Fruit fly (Drosophila melanogaster) whole organism, prepupa: ENCODE measurements around the gene CrebA.
A peak's percentile ranks its signal among the peaks of the same experiment; 100 is the strongest.

Source experiments
- CG10669 ChIP-seq: fragments of 200-800 bp; sonication (Bioruptor generic); optimal IDR thresholded peaks from 3 replicates; lab custom pipeline; 2018; ENCODE audit warnings: missing biosample characterization, mild to moderate bottlenecking, missing genetic modification characterization, moderate library complexity
- CG11294 ChIP-seq: fragments of 200-800 bp; sonication (Bioruptor generic); IDR thresholded peaks from 2 replicates; pipeline ENCODE4 v1.3.6; 2022; ENCODE audit warnings: missing biosample characterization, missing genetic modification characterization
- CG11762 ChIP-seq: fragments of 200-800 bp; sonication (Bioruptor generic); optimal IDR thresholded peaks from 3 replicates; lab custom pipeline; 2016; ENCODE audit warnings: missing biosample characterization, missing genetic modification characterization; ENCODE audit not compliant: insufficient read depth
- CG1621 ChIP-seq: fragments of 200-800 bp; sonication (Bioruptor generic); optimal IDR thresholded peaks from 3 replicates; lab custom pipeline; 2018; ENCODE audit warnings: missing biosample characterization, mild to moderate bottlenecking, missing genetic modification characterization
- CG31627 ChIP-seq: fragments of 200-800 bp; sonication (Bioruptor generic); optimal IDR thresholded peaks from 3 replicates; lab custom pipeline; 2016; ENCODE audit warnings: missing biosample characterization, missing genetic modification characterization
- CG32006 ChIP-seq: fragments of 200-800 bp; sonication (Bioruptor generic); optimal IDR thresholded peaks from 3 replicates; lab custom pipeline; 2017; ENCODE audit warnings: missing biosample characterization, mild to moderate bottlenecking, missing genetic modification characterization
- CG3919 ChIP-seq: fragments of 200-800 bp; sonication (Bioruptor generic); optimal IDR thresholded peaks from 3 replicates; lab custom pipeline; 2016; ENCODE audit warnings: missing biosample characterization, missing genetic modification characterization
- CG6792 ChIP-seq: fragments of 200-800 bp; sonication (Bioruptor generic); optimal IDR thresholded peaks from 3 replicates; lab custom pipeline; 2016; ENCODE audit warnings: missing biosample characterization, missing genetic modification characterization
- CG6808 ChIP-seq: fragments of 200-800 bp; sonication (Bioruptor generic); optimal IDR thresholded peaks from 3 replicates; lab custom pipeline; 2017; ENCODE audit warnings: missing biosample characterization, missing genetic modification characterization, mild to moderate bottlenecking, moderate library complexity, missing genetic modification reagents
- CG7368 ChIP-seq: fragments of 200-800 bp; sonication (Bioruptor generic); optimal IDR thresholded peaks from 3 replicates; lab custom pipeline; 2016; ENCODE audit warnings: missing biosample characterization, missing genetic modification characterization
- CG9139 ChIP-seq: fragments of 200-800 bp; sonication (Bioruptor generic); optimal IDR thresholded peaks from 3 replicates; lab custom pipeline; 2017; ENCODE audit warnings: missing biosample characterization, mild to moderate bottlenecking, missing genetic modification characterization
- Eip78C ChIP-seq: fragments of 200-800 bp; sonication (Bioruptor generic); peaks from one replicate; lab custom pipeline; 2016; ENCODE audit warnings: missing biosample characterization, missing genetic modification characterization
- Hr38 ChIP-seq: sonication (Bioruptor generic); optimal IDR thresholded peaks from 2 replicates; lab custom pipeline; 2016; ENCODE audit warnings: missing biosample characterization, missing genetic modification characterization
- Hr4 ChIP-seq: fragments of 200-800 bp; sonication (Bioruptor generic); optimal IDR thresholded peaks from 3 replicates; lab custom pipeline; 2016; ENCODE audit warnings: missing biosample characterization, missing genetic modification characterization
- Lpt ChIP-seq: fragments of 200-800 bp; sonication (Bioruptor generic); optimal IDR thresholded peaks from 3 replicates; lab custom pipeline; 2016; ENCODE audit warnings: missing biosample characterization, missing genetic modification characterization
- OdsH ChIP-seq: fragments of 200-800 bp; sonication (Bioruptor generic); optimal IDR thresholded peaks from 3 replicates; lab custom pipeline; 2016; ENCODE audit warnings: missing biosample characterization, missing genetic modification characterization
- Smox ChIP-seq: fragments of 200-800 bp; sonication (Bioruptor generic); optimal IDR thresholded peaks from 3 replicates; lab custom pipeline; 2016; ENCODE audit warnings: missing biosample characterization, missing genetic modification characterization
- Sox102F ChIP-seq: fragments of 200-800 bp; sonication (Bioruptor generic); optimal IDR thresholded peaks from 2 replicates; lab custom pipeline; 2016; ENCODE audit warnings: missing biosample characterization, mild to moderate bottlenecking, missing genetic modification characterization
- Sox15 ChIP-seq: fragments of 200-800 bp; sonication (Bioruptor generic); optimal IDR thresholded peaks from 3 replicates; lab custom pipeline; 2016; ENCODE audit warnings: missing biosample characterization, missing genetic modification characterization
- dsx ChIP-seq: fragments of 200-800 bp; optimal IDR thresholded peaks from 3 replicates; lab custom pipeline; 2019; ENCODE audit warnings: missing biosample characterization, mild to moderate bottlenecking, missing genetic modification characterization, moderate library complexity; ENCODE audit not compliant: poor library complexity, severe bottlenecking
- eg ChIP-seq: fragments of 200-800 bp; sonication (Bioruptor generic); IDR thresholded peaks from 3 replicates; pipeline ENCODE4 v1.3.6; 2022; ENCODE audit warnings: missing biosample characterization, missing genetic modification characterization
- esn ChIP-seq: fragments of 200-800 bp; sonication (Bioruptor generic); optimal IDR thresholded peaks from 2 replicates; lab custom pipeline; 2016; ENCODE audit warnings: missing biosample characterization, mild to moderate bottlenecking, missing genetic modification characterization, moderate library complexity
- fd85E ChIP-seq: fragments of 200-800 bp; sonication (Bioruptor generic); optimal IDR thresholded peaks from 3 replicates; lab custom pipeline; 2016; ENCODE audit warnings: missing biosample characterization, missing genetic modification characterization
- fkh ChIP-seq: fragments of 200-800 bp; sonication (Bioruptor generic); optimal IDR thresholded peaks from 3 replicates; lab custom pipeline; 2017; ENCODE audit warnings: missing biosample characterization, mild to moderate bottlenecking, missing genetic modification characterization, moderate library complexity
- lz ChIP-seq: fragments of 200-800 bp; sonication (Bioruptor generic); optimal IDR thresholded peaks from 3 replicates; lab custom pipeline; 2016; ENCODE audit warnings: missing biosample characterization, missing genetic modification characterization
- net ChIP-seq: fragments of 200-800 bp; sonication (Bioruptor generic); optimal IDR thresholded peaks from 3 replicates; lab custom pipeline; 2016; ENCODE audit warnings: missing biosample characterization, missing genetic modification characterization
- pdm3 ChIP-seq: fragments of 200-800 bp; sonication (Bioruptor generic); optimal IDR thresholded peaks from 3 replicates; lab custom pipeline; 2016; ENCODE audit warnings: missing biosample characterization, missing genetic modification characterization
- salr ChIP-seq, 2 experiments: fragments of 200-800 bp; sonication (Bioruptor generic); optimal IDR thresholded peaks; 3 replicates each; lab custom pipeline; 2016 to 2018; ENCODE audit warnings: missing biosample characterization in 2 of 2, missing genetic modification characterization in 2 of 2, mild to moderate bottlenecking in 1 of 2
- ss ChIP-seq, 2 experiments: fragments of 200-800 bp; sonication (Bioruptor generic); optimal IDR thresholded peaks; 2 replicates in 1 of 2; 3 replicates in 1 of 2; lab custom pipeline; 2017 to 2018; ENCODE audit warnings: mild to moderate bottlenecking in 2 of 2, missing biosample characterization in 2 of 2, missing genetic modification characterization in 2 of 2, moderate library complexity in 1 of 2
- svp ChIP-seq: fragments of 200-800 bp; sonication (Bioruptor generic); peaks from one replicate; lab custom pipeline; 2016; ENCODE audit warnings: missing biosample characterization, missing genetic modification characterization
- vri ChIP-seq: fragments of 200-800 bp; sonication (Bioruptor generic); optimal IDR thresholded peaks from 3 replicates; lab custom pipeline; 2016; ENCODE audit warnings: missing biosample characterization, mild to moderate bottlenecking, missing genetic modification characterization

The CrebA gene

DNA sequence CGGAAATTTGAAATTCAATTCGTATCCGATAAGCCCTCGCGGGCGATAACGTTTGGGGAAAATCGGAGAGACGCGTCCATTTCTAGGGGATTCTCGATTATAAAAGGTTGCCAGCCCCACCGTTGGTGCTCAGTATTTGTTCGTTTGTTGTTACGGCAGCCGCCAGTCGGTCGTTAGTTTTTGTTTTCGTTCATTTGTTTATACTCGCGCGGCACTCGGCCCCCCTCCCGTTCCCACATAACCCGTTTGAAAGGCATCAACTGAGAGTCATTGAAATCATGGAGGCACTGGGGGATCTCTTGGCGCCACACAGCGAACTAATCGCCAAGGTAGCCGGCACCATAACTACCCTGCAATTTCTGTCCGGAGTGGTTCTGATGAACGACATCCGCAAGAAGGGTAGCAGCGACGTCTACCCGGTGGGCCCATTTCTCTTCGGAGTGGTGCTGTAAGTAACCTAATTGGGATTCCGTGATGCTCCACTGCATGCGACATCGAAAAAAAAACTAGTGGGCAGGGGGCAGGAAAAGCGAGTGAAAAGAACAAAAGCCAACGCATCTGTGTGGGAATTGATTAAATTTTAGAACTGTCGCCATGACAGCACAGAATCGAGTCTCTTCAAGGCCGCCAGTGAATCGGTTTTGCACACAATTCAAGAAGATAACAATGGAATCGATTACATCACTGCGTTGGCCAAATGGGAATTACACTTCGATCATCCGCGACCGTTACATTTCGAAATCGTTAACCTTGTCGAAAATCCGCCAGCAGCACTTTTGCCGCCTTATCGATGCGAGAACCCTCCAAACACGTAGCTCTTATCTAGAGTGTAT, 34.2 kb upstream of the CrebA start, which contains the start of gene CG7272 (continued):
- TF ChIP-seq CG7368 (GFP tag; lab: Kevin White, UChicago), result no peak
- no peak for TF ChIP-seq svp (GFP tag; lab: Kevin White, UChicago)
- TF ChIP-seq CG6808, result no peak
- peak; percentile 85 for TF ChIP-seq fkh (GFP tag; lab: Kevin White, UChicago)
- no peak for TF ChIP-seq CG1621 (tag; lab: Kevin White, UChicago)
- no peak for TF ChIP-seq Smox (GFP tag; lab: Kevin White, UChicago)
- TF ChIP-seq ss (GFP tag; optimal IDR thresholded peaks at IDR 0.05; lab: Kevin White, UChicago), result no peak
- no peak for TF ChIP-seq Sox102F (GFP tag; lab: Kevin White, UChicago)
- no peak for TF ChIP-seq net

DNA sequence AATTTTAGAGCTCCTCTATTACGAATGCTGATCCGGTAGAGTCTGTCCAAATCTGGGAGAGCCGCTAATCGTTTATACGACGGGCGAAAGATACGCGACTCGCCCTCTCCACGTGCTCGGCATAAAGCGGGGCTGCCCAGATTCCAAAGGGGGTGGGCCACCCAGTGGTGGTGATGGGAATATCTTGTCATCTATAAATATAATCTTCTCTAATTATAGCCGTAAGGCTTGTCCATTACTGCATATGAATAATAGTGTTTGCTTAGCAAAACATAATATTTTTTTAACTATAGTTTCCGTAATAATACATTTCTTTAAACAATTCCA, 33.6 kb upstream of the CrebA start:
- TF ChIP-seq lz, result no peak
- TF ChIP-seq dsx (GFP tag; lab: Kevin White, UChicago), result no peak
- TF ChIP-seq eg, result 0 out of 3 replicates have a peak, but pooled peaks have one; percentile 12
- peak; percentile 47 for TF ChIP-seq Eip78C (GFP tag; lab: Kevin White, UChicago)
- TF ChIP-seq, all 60 proteins: peak for 2

DNA sequence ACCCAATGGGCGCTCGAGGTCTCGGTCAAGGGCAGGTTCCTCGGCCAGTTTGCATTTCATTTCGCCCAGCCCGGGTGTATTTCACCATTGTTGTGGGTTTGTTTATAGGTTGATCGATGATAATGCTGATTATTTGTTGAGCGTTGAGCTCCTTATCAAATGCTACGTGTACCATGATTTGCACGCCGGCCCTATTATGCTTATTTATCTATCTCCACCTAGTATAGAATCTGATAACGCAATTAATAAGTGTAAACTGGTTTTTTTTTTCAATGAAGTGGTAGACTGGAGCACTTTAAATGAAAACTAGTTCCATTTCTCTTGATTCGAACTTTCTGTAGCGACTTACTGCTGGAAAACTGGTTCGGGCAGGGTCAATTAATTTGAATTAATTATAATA, 32.9 kb upstream of the CrebA start:
- no peak for TF ChIP-seq pdm3 (GFP tag; lab: Kevin White, UChicago)
- no peak for TF ChIP-seq Lpt (GFP tag; lab: Kevin White, UChicago)
- peak; percentile 1 for TF ChIP-seq vri (GFP tag; lab: Kevin White, UChicago)
- no peak for TF ChIP-seq Hr4 (GFP tag; lab: Kevin White, UChicago)

DNA sequence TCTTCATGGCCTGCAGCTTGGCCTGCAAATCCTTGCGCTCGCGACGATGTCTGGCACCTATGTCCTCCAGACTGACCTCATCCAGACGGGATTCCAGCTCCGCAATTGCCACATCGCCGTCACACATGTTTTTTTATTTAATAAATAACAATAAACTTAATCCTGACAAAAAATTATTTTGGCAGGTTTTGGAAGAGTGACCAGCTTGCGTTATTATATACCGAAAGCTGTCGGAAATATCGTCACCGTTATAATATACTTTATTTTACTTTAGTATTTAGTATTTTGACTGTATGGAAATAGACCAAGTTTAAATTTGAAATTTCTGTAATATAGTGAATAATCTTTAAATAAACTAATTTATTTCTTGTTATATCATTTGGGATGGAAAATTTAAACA, 30.5 kb upstream of the CrebA start, which contains the start of gene CG7857:
TSS of gene CG7857 (minus strand) at position 208 of the 400 bp plus-strand sequence.
- no peak for TF ChIP-seq OdsH (GFP tag; lab: Kevin White, UChicago)
- TF ChIP-seq CG6792 (GFP tag; lab: Kevin White, UChicago), result no peak
- TF ChIP-seq Hr38 (GFP tag; lab: Kevin White, UChicago), result no peak
- no peak for TF ChIP-seq CG7368 (GFP tag; lab: Kevin White, UChicago)
- TF ChIP-seq salr (GFP tag; optimal IDR thresholded peaks at IDR 0.05; lab: Kevin White, UChicago), result no peak
- no peak for TF ChIP-seq lz
- TF ChIP-seq net, result no peak
- no peak for TF ChIP-seq CG3919 (GFP tag; lab: Kevin White, UChicago)
- TF ChIP-seq CG11294 (GFP tag; lab: Robert Waterston, UW), result no peak
- no peak for TF ChIP-seq fd85E
- no peak for TF ChIP-seq CG6808

DNA sequence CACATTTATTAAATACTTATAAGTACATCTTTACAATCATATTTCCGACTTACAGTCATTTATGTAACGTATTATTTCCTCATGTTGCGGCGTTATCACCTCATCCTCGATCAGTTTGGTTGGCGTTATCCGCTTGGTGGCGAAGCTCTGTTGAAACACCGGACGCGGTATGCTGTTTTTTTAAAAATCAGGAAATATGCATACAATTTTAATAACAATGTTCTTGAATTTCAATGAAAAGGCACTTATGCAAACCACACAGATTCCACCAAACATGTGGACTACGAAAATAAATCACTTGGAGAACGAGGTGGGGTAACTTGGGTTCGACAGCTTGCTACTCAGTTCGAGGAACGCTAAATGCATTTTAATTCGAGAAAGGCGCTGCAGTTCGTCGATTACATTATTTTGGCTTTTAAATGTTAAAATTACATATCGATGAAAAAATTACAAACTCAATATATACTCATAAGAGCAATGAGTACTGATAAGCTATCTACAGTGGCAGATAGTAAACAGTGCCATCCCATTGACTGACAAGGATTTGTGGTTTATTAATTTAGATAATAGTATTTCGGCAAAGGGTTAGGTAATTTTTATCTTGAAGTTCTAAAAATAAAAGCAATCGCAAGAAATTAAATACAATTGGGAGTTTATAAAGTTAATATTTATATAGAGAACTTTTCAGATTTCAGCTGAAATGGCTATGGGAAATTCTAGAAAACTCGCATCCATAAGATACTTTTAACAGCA, 28.8 kb upstream of the CrebA start:
- TF ChIP-seq OdsH (GFP tag; lab: Kevin White, UChicago), result no peak
- TF ChIP-seq CG6792 (GFP tag; lab: Kevin White, UChicago), result no peak
- TF ChIP-seq CG10669 (GFP tag; lab: Kevin White, UChicago), result peak; percentile 11
- peak; percentile 45 for TF ChIP-seq CG6808
- peak; percentile 12 for TF ChIP-seq Sox102F (GFP tag; lab: Kevin White, UChicago)
- no peak for TF ChIP-seq Sox15
- TF ChIP-seq CG11762, result no peak
- peak; percentile 24 for TF ChIP-seq CG31627 (GFP tag; lab: Kevin White, UChicago)
- peak; percentile 80 for TF ChIP-seq svp (GFP tag; lab: Kevin White, UChicago)
- TF ChIP-seq CG32006 (GFP tag; lab: Kevin White, UChicago), result peak; percentile 5
- TF ChIP-seq CG9139, result no peak
- peak; percentile 78 for TF ChIP-seq Eip78C (GFP tag; lab: Kevin White, UChicago)
- peak; percentile 16 for TF ChIP-seq esn (GFP tag; lab: Kevin White, UChicago)
